Fruit fly (Drosophila melanogaster) whole organism, adult: ENCODE results near the gene CG43088.

ENCODE experiments used
- CG12768 ChIP-seq: fragments of 200-800 bp; sonication (Bioruptor generic); optimal IDR thresholded peaks from 2 replicates; lab custom pipeline; 2017; ENCODE audit warnings: missing biosample characterization, missing genetic modification characterization, mild to moderate bottlenecking, moderate library complexity, missing genetic modification reagents
- bab1 ChIP-seq: fragments of 200-800 bp; sonication (Bioruptor generic); optimal IDR thresholded peaks from 3 replicates; lab custom pipeline; 2019; ENCODE audit warnings: missing biosample characterization, mild to moderate bottlenecking, missing genetic modification characterization, moderate library complexity
- kay ChIP-seq: fragments of 200-800 bp; sonication (Bioruptor generic); peaks from one replicate; lab custom pipeline; 2016; ENCODE audit warnings: missing biosample characterization, missing genetic modification characterization, borderline replicate concordance

DNA sequence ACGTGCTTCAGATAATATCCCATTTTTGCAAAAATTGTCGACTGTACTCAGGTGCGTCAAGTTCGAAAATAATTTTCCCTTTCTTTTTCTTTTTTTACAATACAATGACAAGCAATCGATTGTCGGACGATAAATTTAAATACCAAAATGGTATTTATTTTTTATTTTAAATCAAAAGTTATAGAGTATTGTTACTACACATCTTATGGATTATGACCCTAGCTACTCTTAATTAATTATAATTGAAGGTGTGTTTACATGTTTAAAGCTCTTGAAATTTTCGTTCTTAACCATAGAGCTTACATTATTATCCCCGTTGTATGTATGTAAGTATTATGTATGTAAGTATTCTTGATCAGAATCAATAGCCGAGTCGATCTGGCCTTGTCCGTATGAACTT is 16.7 kb downstream of the CG43088 start, which contains the start of gene hog:
- TF ChIP-seq bab1 (no peak), kay (GFP tag; lab: Kevin White, UChicago) (no peak), CG12768 (GFP tag; lab: Kevin White, UChicago) (no peak)
